Fruit fly (Drosophila melanogaster) whole organism, prepupa: Measurements from ENCODE around the gene FucTA.
A peak's percentile ranks its signal among the peaks of the same experiment; 100 is the strongest.

Source experiments
- CG10631 ChIP-seq: fragments of 200-800 bp; sonication (Bioruptor generic); optimal IDR thresholded peaks from 2 replicates; lab custom pipeline; 2016; ENCODE audit warnings: missing biosample characterization, missing genetic modification characterization
- CG10669 ChIP-seq: fragments of 200-800 bp; sonication (Bioruptor generic); optimal IDR thresholded peaks from 3 replicates; lab custom pipeline; 2018; ENCODE audit warnings: missing biosample characterization, mild to moderate bottlenecking, missing genetic modification characterization, moderate library complexity
- CG11294 ChIP-seq: fragments of 200-800 bp; sonication (Bioruptor generic); IDR thresholded peaks from 2 replicates; pipeline ENCODE4 v1.3.6; 2022; ENCODE audit warnings: missing biosample characterization, missing genetic modification characterization
- CG11762 ChIP-seq: fragments of 200-800 bp; sonication (Bioruptor generic); optimal IDR thresholded peaks from 3 replicates; lab custom pipeline; 2016; ENCODE audit warnings: missing biosample characterization, missing genetic modification characterization; ENCODE audit not compliant: insufficient read depth
- CG11902 ChIP-seq: fragments of 200-800 bp; sonication (Bioruptor generic); optimal IDR thresholded peaks from 3 replicates; lab custom pipeline; 2016; ENCODE audit warnings: missing biosample characterization, missing genetic modification characterization
- CG15336 ChIP-seq: fragments of 200-800 bp; sonication (Bioruptor generic); IDR thresholded peaks from 2 replicates; pipeline ENCODE4 v1.3.6; 2022; ENCODE audit warnings: missing biosample characterization, missing genetic modification characterization
- CG1621 ChIP-seq: fragments of 200-800 bp; sonication (Bioruptor generic); optimal IDR thresholded peaks from 3 replicates; lab custom pipeline; 2018; ENCODE audit warnings: missing biosample characterization, mild to moderate bottlenecking, missing genetic modification characterization
- CG3032 ChIP-seq: fragments of 200-800 bp; optimal IDR thresholded peaks from 2 replicates; lab custom pipeline; 2019; ENCODE audit warnings: missing biosample characterization, mild to moderate bottlenecking, missing genetic modification characterization, moderate library complexity
- CG31627 ChIP-seq: fragments of 200-800 bp; sonication (Bioruptor generic); optimal IDR thresholded peaks from 3 replicates; lab custom pipeline; 2016; ENCODE audit warnings: missing biosample characterization, missing genetic modification characterization
- CG32006 ChIP-seq: fragments of 200-800 bp; sonication (Bioruptor generic); optimal IDR thresholded peaks from 3 replicates; lab custom pipeline; 2017; ENCODE audit warnings: missing biosample characterization, mild to moderate bottlenecking, missing genetic modification characterization
- CG34406 ChIP-seq: fragments of 200-800 bp; sonication (Bioruptor generic); optimal IDR thresholded peaks from 3 replicates; lab custom pipeline; 2016; ENCODE audit warnings: missing biosample characterization, missing genetic modification characterization
- CG3919 ChIP-seq: fragments of 200-800 bp; sonication (Bioruptor generic); optimal IDR thresholded peaks from 3 replicates; lab custom pipeline; 2016; ENCODE audit warnings: missing biosample characterization, missing genetic modification characterization
- CG4318 ChIP-seq: fragments of 200-800 bp; sonication (Bioruptor generic); optimal IDR thresholded peaks from 3 replicates; lab custom pipeline; 2017; ENCODE audit warnings: missing biosample characterization, mild to moderate bottlenecking, missing genetic modification characterization
- CG6163 ChIP-seq: fragments of 200-800 bp; sonication (Bioruptor generic); IDR thresholded peaks from 3 replicates; pipeline ENCODE4 v1.3.6; 2022; ENCODE audit warnings: missing biosample characterization, missing genetic modification characterization
- CG6276 ChIP-seq: fragments of 200-800 bp; sonication (Bioruptor generic); optimal IDR thresholded peaks from 2 replicates; lab custom pipeline; 2017; ENCODE audit warnings: missing biosample characterization, mild to moderate bottlenecking, missing genetic modification characterization
- CG6792 ChIP-seq: fragments of 200-800 bp; sonication (Bioruptor generic); optimal IDR thresholded peaks from 3 replicates; lab custom pipeline; 2016; ENCODE audit warnings: missing biosample characterization, missing genetic modification characterization
- CG6808 ChIP-seq: fragments of 200-800 bp; sonication (Bioruptor generic); optimal IDR thresholded peaks from 3 replicates; lab custom pipeline; 2017; ENCODE audit warnings: missing biosample characterization, missing genetic modification characterization, mild to moderate bottlenecking, moderate library complexity, missing genetic modification reagents
- CG6854 ChIP-seq: fragments of 200-800 bp; sonication (Bioruptor generic); optimal IDR thresholded peaks from 2 replicates; lab custom pipeline; 2017; ENCODE audit warnings: missing biosample characterization, mild to moderate bottlenecking, missing genetic modification characterization
- CG7368 ChIP-seq: fragments of 200-800 bp; sonication (Bioruptor generic); optimal IDR thresholded peaks from 3 replicates; lab custom pipeline; 2016; ENCODE audit warnings: missing biosample characterization, missing genetic modification characterization
- CG8319 ChIP-seq: fragments of 200-800 bp; sonication (Bioruptor generic); optimal IDR thresholded peaks from 3 replicates; lab custom pipeline; 2016; ENCODE audit warnings: missing biosample characterization, missing genetic modification characterization
- Eip75B ChIP-seq: fragments of 200-800 bp; sonication (Bioruptor generic); optimal IDR thresholded peaks from 3 replicates; lab custom pipeline; 2016; ENCODE audit warnings: missing biosample characterization, missing genetic modification characterization
- Eip78C ChIP-seq: fragments of 200-800 bp; sonication (Bioruptor generic); peaks from one replicate; lab custom pipeline; 2016; ENCODE audit warnings: missing biosample characterization, missing genetic modification characterization
- Ets21C ChIP-seq: fragments of 200-800 bp; sonication (Bioruptor generic); optimal IDR thresholded peaks from 3 replicates; lab custom pipeline; 2016; ENCODE audit warnings: missing biosample characterization, missing genetic modification characterization
- Gug ChIP-seq: fragments of 200-800 bp; sonication (Bioruptor generic); IDR thresholded peaks from 2 replicates; pipeline ENCODE4 v1.3.6; 2022; ENCODE audit warnings: missing biosample characterization, missing genetic modification characterization
- Hr38 ChIP-seq: sonication (Bioruptor generic); optimal IDR thresholded peaks from 2 replicates; lab custom pipeline; 2016; ENCODE audit warnings: missing biosample characterization, missing genetic modification characterization
- Hr39 ChIP-seq: fragments of 200-800 bp; sonication (Bioruptor generic); optimal IDR thresholded peaks from 2 replicates; lab custom pipeline; 2016; ENCODE audit warnings: missing biosample characterization, missing genetic modification characterization
- Lpt ChIP-seq: fragments of 200-800 bp; sonication (Bioruptor generic); optimal IDR thresholded peaks from 3 replicates; lab custom pipeline; 2016; ENCODE audit warnings: missing biosample characterization, missing genetic modification characterization
- Met ChIP-seq: fragments of 200-800 bp; sonication (Bioruptor generic); optimal IDR thresholded peaks from 3 replicates; lab custom pipeline; 2016; ENCODE audit warnings: missing biosample characterization, missing genetic modification characterization
- OdsH ChIP-seq: fragments of 200-800 bp; sonication (Bioruptor generic); optimal IDR thresholded peaks from 3 replicates; lab custom pipeline; 2016; ENCODE audit warnings: missing biosample characterization, missing genetic modification characterization
- Sox14 ChIP-seq: fragments of 200-800 bp; sonication (Bioruptor generic); optimal IDR thresholded peaks from 3 replicates; lab custom pipeline; 2016; ENCODE audit warnings: missing biosample characterization, missing genetic modification characterization
- Sox15 ChIP-seq: fragments of 200-800 bp; sonication (Bioruptor generic); optimal IDR thresholded peaks from 3 replicates; lab custom pipeline; 2016; ENCODE audit warnings: missing biosample characterization, missing genetic modification characterization
- achi ChIP-seq: fragments of 200-800 bp; sonication (Bioruptor generic); optimal IDR thresholded peaks from 3 replicates; lab custom pipeline; 2016; ENCODE audit warnings: missing biosample characterization, missing genetic modification characterization
- acj6 ChIP-seq: fragments of 200-800 bp; sonication (Bioruptor generic); optimal IDR thresholded peaks from 3 replicates; lab custom pipeline; 2016; ENCODE audit warnings: missing biosample characterization, missing genetic modification characterization
- dsx ChIP-seq: fragments of 200-800 bp; optimal IDR thresholded peaks from 3 replicates; lab custom pipeline; 2019; ENCODE audit warnings: missing biosample characterization, mild to moderate bottlenecking, missing genetic modification characterization, moderate library complexity; ENCODE audit not compliant: poor library complexity, severe bottlenecking
- net ChIP-seq: fragments of 200-800 bp; sonication (Bioruptor generic); optimal IDR thresholded peaks from 3 replicates; lab custom pipeline; 2016; ENCODE audit warnings: missing biosample characterization, missing genetic modification characterization
- pdm3 ChIP-seq: fragments of 200-800 bp; sonication (Bioruptor generic); optimal IDR thresholded peaks from 3 replicates; lab custom pipeline; 2016; ENCODE audit warnings: missing biosample characterization, missing genetic modification characterization
- salr ChIP-seq, 2 experiments: fragments of 200-800 bp; sonication (Bioruptor generic); optimal IDR thresholded peaks; 3 replicates each; lab custom pipeline; 2016 to 2018; ENCODE audit warnings: missing biosample characterization in 2 of 2, missing genetic modification characterization in 2 of 2, mild to moderate bottlenecking in 1 of 2
- spab ChIP-seq: fragments of 200-800 bp; sonication (Bioruptor generic); optimal IDR thresholded peaks from 2 replicates; lab custom pipeline; 2017; ENCODE audit warnings: missing biosample characterization, mild to moderate bottlenecking, missing genetic modification characterization, missing genetic modification reagents
- svp ChIP-seq: fragments of 200-800 bp; sonication (Bioruptor generic); peaks from one replicate; lab custom pipeline; 2016; ENCODE audit warnings: missing biosample characterization, missing genetic modification characterization
- topi ChIP-seq: fragments of 200-800 bp; sonication (Bioruptor generic); optimal IDR thresholded peaks from 3 replicates; lab custom pipeline; 2016; ENCODE audit warnings: missing biosample characterization, missing genetic modification characterization
- vri ChIP-seq: fragments of 200-800 bp; sonication (Bioruptor generic); optimal IDR thresholded peaks from 3 replicates; lab custom pipeline; 2016; ENCODE audit warnings: missing biosample characterization, mild to moderate bottlenecking, missing genetic modification characterization

FucTA gene

dm6 chr3L:15098659-15099512 lies 48.1 kb upstream of the FucTA start (continued):
- TF ChIP-seq CG8319 (GFP tag; lab: Kevin White, UChicago) = peak; percentile 62
- peak; percentile 48 for TF ChIP-seq Met (GFP tag; lab: Kevin White, UChicago)
- peak; percentile 72 for TF ChIP-seq CG6808 (GFP tag; lab: Kevin White, UChicago)
- TF ChIP-seq CG10669 (GFP tag; lab: Kevin White, UChicago) = peak; percentile 79
- no peak for TF ChIP-seq Sox15
- peak; percentile 61 for TF ChIP-seq topi
- peak; percentile 74 for TF ChIP-seq CG4318 (GFP tag; lab: Kevin White, UChicago)
- TF ChIP-seq CG6854 (GFP tag; lab: Kevin White, UChicago) = peak; percentile 23
- TF ChIP-seq CG11902 (GFP tag; lab: Kevin White, UChicago) = no peak
- peak; percentile 74 for TF ChIP-seq CG11762 (GFP tag; lab: Kevin White, UChicago)
- peak; percentile 88 for TF ChIP-seq CG3032 (tag; lab: Kevin White, UChicago)
- peak; percentile 67 for TF ChIP-seq CG11294 (GFP tag; lab: Robert Waterston, UW)
- TF ChIP-seq CG15336 (GFP tag; lab: Robert Waterston, UW) = peak; percentile 95
- TF ChIP-seq CG10631 (GFP tag; lab: Kevin White, UChicago) = peak; percentile 86
- TF ChIP-seq, all 60 proteins: peak for 51

DNA sequence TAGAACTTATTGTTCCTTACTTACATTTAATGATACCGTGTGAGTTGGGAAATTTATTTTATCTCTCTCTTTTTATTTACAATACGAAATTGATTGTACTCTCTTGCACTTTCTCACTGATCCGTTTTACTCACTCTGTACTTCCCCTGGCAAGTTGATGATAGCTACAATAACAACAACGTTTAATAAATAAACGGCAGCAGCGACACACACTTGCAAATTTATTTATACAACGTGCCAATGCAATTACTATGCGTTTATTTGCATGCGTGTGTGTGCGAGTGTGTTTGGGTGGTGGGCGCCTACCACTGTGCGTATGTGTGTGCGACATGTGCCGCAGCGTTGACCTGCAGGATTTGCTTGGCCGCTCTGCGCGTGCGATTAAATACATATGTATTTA lies 47.4 kb upstream of the FucTA start:
- TF ChIP-seq svp (GFP tag; lab: Kevin White, UChicago) (peak; percentile 88), Eip78C (GFP tag; lab: Kevin White, UChicago) (peak; percentile 38), CG6792 (GFP tag; lab: Kevin White, UChicago) (no peak), CG11902 (GFP tag; lab: Kevin White, UChicago) (no peak), CG32006 (peak; percentile 23), CG1621 (tag; lab: Kevin White, UChicago) (no peak)
- TF ChIP-seq, all 60 proteins: peak for 3

DNA sequence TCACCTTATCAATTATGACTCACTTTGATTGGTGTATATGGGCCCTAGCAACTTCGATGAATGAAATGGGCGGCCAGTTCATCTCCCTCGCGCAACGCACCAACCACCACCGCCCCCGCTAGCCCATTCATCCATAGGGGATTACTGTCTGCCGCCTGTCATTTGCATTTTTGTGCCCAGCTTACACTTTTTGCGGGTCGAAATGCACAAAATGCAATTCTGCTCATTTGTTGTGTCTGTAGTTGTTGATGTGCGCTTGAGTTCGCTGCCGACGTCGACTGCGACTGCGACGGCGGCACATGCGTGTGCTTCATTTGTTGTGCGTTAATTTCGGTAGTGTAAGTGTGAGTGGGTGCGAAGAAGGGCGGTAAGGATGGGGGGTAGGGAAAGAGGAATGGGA lies 46.0 kb upstream of the FucTA start:
- TF ChIP-seq CG3032 (tag; lab: Kevin White, UChicago) (no peak), Eip78C (GFP tag; lab: Kevin White, UChicago) (peak; percentile 33)

DNA sequence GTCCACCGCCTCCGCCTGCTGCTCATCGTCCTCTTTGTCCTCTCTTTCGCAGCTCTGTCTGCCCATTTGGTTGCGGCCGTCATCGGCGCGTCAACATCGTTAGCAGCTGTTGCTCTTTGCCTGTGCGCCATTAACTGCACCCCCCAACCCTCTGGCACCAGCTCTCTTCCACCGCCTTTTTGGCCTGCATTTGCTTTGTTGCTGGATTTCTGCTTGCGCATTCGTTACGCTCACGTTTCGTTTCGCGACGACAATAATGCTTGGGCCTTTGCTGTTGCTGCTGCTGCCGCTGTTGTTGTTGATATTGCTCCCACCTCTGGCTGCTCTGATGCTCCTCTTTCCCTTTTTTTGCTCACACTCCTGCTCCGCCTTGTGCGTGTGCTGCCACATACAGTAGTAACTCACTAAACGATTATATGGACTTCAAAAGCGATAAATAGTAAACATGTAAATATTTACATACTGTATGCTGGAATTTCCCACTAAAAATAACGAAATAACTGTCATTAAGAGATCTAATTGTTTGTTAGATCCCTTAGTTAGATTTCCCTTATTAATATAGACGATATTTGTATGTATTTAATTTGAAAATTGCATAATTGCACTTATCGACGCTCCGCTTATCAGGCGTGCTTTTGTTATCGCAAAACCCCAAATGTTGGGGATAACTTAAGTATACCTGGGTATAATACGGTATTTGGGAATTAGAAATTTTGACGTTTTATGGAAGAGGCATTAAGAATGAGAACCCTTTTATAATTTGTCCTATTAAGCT lies 45.1 kb upstream of the FucTA start:
- TF ChIP-seq CG3919 (GFP tag; lab: Kevin White, UChicago) (peak; percentile 12), dsx (GFP tag; lab: Kevin White, UChicago) (peak; percentile 63), svp (GFP tag; lab: Kevin White, UChicago) (peak; percentile 84), CG1621 (tag; lab: Kevin White, UChicago) (no peak), CG32006 (peak; percentile 23), CG11762 (GFP tag; lab: Kevin White, UChicago) (peak; percentile 2), net (peak; percentile 16), pdm3 (peak; percentile 59), spab (peak; percentile 43), vri (GFP tag; lab: Kevin White, UChicago) (peak; percentile 69), CG34406 (GFP tag; lab: Kevin White, UChicago) (peak; percentile 2), acj6 (GFP tag; lab: Kevin White, UChicago) (peak; percentile 52), CG11902 (GFP tag; lab: Kevin White, UChicago) (peak; percentile 3), Gug (GFP tag; lab: Robert Waterston, UW) (no peak), Sox15 (peak; percentile 1), CG11294 (GFP tag; lab: Robert Waterston, UW) (no peak), Hr38 (no peak), Hr39 (GFP tag; lab: Kevin White, UChicago) (peak; percentile 52), Sox14 (GFP tag; lab: Kevin White, UChicago) (peak; percentile 68), Ets21C (GFP tag; lab: Kevin White, UChicago) (peak; percentile 2), Eip78C (GFP tag; lab: Kevin White, UChicago) (peak; percentile 67), OdsH (GFP tag; lab: Kevin White, UChicago) (no peak), CG31627 (GFP tag; lab: Kevin White, UChicago) (peak; percentile 54), Lpt (GFP tag; lab: Kevin White, UChicago) (peak; percentile 41), Eip75B (GFP tag; lab: Kevin White, UChicago) (peak; percentile 21), CG6792 (GFP tag; lab: Kevin White, UChicago) (no peak), achi (GFP tag; lab: Kevin White, UChicago) (peak; percentile 35), CG7368 (GFP tag; lab: Kevin White, UChicago) (no peak), CG6276 (no peak), CG6163 (peak; percentile 53; the same call in 2 of the 3 replicates), CG8319 (GFP tag; lab: Kevin White, UChicago) (no peak), salr (GFP tag; optimal IDR thresholded peaks at IDR 0.05; lab: Kevin White, UChicago) (no peak)
